Worm (Caenorhabditis elegans): Measurements from ENCODE around the gene laat-1.
A peak's percentile ranks its signal among the peaks of the same experiment; 100 is the strongest.

Gene laat-1

DNA sequence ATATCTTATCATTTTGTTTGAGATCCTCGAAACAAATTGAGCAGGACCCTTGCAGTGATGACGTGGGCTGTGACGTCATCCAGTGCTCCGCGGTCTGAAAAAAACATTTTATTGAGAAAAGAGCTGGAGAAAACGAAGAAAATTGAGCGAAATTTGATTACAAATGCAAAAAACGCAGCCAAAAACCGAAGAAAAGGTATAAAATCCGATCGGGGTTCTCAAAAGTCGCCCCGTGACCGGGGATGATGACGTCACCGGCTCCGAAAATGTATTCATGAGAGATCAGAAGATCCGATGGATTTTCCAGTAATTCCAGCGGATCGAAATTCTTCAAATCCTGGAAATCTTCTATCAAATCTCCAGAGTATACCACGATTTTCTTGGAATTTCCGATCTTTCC, 44.9 kb upstream of the laat-1 start, which contains the start of gene trul-1:
TSS of gene trul-1 (minus strand) at position 101 of the 400 bp plus-strand sequence.
- TF ChIP-seq tbx-8 (GFP tag; optimal IDR thresholded peaks at IDR 0.05) (no peak), zip-8 (tag; optimal IDR thresholded peaks at IDR 0.05) (peak; percentile 85), pha-4 (tag; optimal IDR thresholded peaks at IDR 0.05) (no peak), sptf-1 (tag; optimal IDR thresholded peaks at IDR 0.05) (no peak), ham-2 (GFP tag; optimal IDR thresholded peaks at IDR 0.05) (no peak)

ce11 chrII:278636-279035, 41.0 kb upstream of the laat-1 start, which contains the start of gene B0432.8:
B0432.8 (minus strand) TSS chrII:278736.
- TF ChIP-seq tbx-8 (GFP tag; optimal IDR thresholded peaks at IDR 0.05), result no peak
- no peak for TF ChIP-seq nhr-12 (tag; optimal IDR thresholded peaks at IDR 0.05)
- no peak for TF ChIP-seq nhr-28 (tag; optimal IDR thresholded peaks at IDR 0.05)
- TF ChIP-seq zip-8 (tag; optimal IDR thresholded peaks at IDR 0.05), result peak; percentile 78
- no peak for TF ChIP-seq ceh-43 (GFP tag; optimal IDR thresholded peaks at IDR 0.05)

DNA sequence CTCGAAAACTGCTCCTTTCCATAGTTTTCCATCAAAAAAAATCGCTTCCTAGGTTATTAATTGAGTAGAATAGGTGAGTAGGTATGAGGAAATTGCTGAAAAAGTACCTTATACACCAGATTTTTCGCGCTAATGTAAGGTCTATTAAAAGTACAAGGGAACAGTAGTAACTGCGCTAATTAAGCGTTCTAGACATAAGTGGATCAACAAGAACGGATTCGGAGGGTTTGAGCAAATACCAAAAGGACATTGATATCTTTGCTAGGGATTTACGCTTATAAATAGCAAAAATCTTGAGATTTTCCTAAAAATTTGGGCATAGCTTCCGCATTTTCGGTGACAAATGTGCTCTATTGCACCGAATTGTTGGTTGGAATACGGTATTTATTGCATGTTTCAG, 36.3 kb upstream of the laat-1 start, which contains the start of gene B0432.7:
TSS of gene B0432.7 (minus strand) at position 101 of the 400 bp plus-strand sequence.
- TF ChIP-seq ces-1 (GFP tag; optimal IDR thresholded peaks at IDR 0.05) (no peak), nhr-2 (tag; optimal IDR thresholded peaks at IDR 0.05) (no peak), elt-3 (tag; optimal IDR thresholded peaks at IDR 0.05) (no peak), bed-3 (GFP tag; optimal IDR thresholded peaks at IDR 0.05) (no peak), unc-39 (tag; optimal IDR thresholded peaks at IDR 0.05) (no peak), ceh-43 (GFP tag; optimal IDR thresholded peaks at IDR 0.05) (no peak), ceh-39 (tag; optimal IDR thresholded peaks at IDR 0.05) (no peak), ceh-83 (GFP tag; optimal IDR thresholded peaks at IDR 0.05) (no peak), pha-4 (tag; optimal IDR thresholded peaks at IDR 0.05) (no peak), lsy-2 (tag; optimal IDR thresholded peaks at IDR 0.05) (no peak), drap-1 (GFP tag; optimal IDR thresholded peaks at IDR 0.05) (no peak), mep-1 (tag; optimal IDR thresholded peaks at IDR 0.05) (no peak), nhr-237 (tag; optimal IDR thresholded peaks at IDR 0.05) (no peak), sem-2 (GFP tag; optimal IDR thresholded peaks at IDR 0.05) (no peak), blmp-1 (tag; optimal IDR thresholded peaks at IDR 0.05) (no peak), lin-32 (GFP tag; optimal IDR thresholded peaks at IDR 0.05) (no peak), ztf-11 (tag; optimal IDR thresholded peaks at IDR 0.05) (no peak), hlh-1 (tag; optimal IDR thresholded peaks at IDR 0.05) (no peak), mls-2 (tag; optimal IDR thresholded peaks at IDR 0.05) (no peak), tbx-8 (GFP tag; optimal IDR thresholded peaks at IDR 0.05) (no peak)

DNA sequence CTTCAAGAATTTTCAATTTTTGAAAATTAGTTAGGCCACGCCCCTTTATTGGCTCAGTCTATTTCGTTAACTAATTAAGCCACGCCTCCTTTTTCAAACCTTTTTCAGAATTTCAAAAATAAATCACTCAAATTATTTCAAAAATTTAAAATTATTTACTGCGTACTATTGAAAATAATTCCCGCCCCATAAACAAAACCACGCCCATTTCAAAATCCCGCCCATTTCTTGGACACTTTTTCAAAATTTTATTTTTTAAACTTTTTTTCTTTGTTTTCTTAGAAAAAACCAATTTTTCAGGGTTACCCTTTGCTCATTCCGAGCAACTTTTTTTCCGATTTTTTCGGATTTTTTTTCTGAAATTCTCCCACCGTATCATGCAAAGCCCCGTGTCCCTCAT, 26.4 kb upstream of the laat-1 start, which contains the start of gene B0432.14:
TSS of gene B0432.14 (plus strand) at position 301 of the 400 bp plus-strand sequence.
- TF ChIP-seq snpc-4 (tag; optimal IDR thresholded peaks at IDR 0.05), result no peak
- no peak for TF ChIP-seq zip-8 (tag; optimal IDR thresholded peaks at IDR 0.05)
- no peak for TF ChIP-seq tbx-8 (GFP tag; optimal IDR thresholded peaks at IDR 0.05)
- TF ChIP-seq mab-5 (tag; optimal IDR thresholded peaks at IDR 0.05), result no peak
- no peak for TF ChIP-seq lin-13 (tag; optimal IDR thresholded peaks at IDR 0.05)
- no peak for TF ChIP-seq bed-3 (GFP tag; optimal IDR thresholded peaks at IDR 0.05)
- TF ChIP-seq lsy-2 (tag; optimal IDR thresholded peaks at IDR 0.05), result no peak
- TF ChIP-seq ztf-11 (tag; optimal IDR thresholded peaks at IDR 0.05), result no peak
- no peak for TF ChIP-seq hlh-1 (tag; optimal IDR thresholded peaks at IDR 0.05)
- TF ChIP-seq nhr-2 (tag; optimal IDR thresholded peaks at IDR 0.05), result no peak

DNA sequence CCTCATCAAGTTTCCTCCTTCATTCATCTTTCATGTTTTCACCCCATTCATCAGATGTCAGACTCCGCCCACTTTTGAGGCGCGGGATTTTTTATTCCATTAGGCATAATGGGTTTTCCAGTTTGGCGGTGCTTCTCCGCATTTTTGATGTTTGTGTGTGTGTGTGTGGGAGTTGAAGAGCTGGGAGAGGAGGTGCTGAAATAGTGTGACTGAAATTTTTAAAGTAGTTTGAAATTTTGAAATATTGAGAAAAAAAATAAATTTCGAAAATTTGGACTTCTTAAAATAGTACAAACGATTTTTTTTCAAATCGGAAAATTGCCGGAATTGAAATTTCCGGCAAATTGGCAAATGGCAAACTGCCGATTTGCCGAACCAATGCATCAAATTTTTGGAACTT, 25.9 kb upstream of the laat-1 start, which contains the start of gene scc-2:
TSS of gene scc-2 (minus strand) at position 101 of the 400 bp plus-strand sequence.
- TF ChIP-seq hlh-1 (tag; optimal IDR thresholded peaks at IDR 0.05), result no peak

DNA sequence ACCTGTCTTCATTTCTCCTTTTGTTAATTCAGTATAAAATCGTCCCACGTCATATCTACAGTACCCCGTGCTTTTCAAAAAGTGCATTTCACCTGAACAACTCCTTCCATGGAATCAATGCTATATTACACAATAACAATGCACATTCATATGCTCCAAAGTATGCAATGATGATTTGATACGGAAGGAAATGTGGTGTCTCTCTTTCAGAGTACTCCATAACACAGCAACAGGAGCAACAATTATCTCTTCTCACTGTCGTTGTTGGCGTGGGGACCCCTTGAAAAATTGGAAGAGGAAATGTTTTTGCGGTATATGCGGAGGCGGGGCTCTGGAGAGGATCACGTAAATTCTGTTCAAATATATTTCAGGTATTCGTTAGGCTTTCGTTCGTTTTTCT, 19.9 kb upstream of the laat-1 start, which contains the start of gene cat-2:
TSS of gene cat-2 (plus strand) at position 301 of the 400 bp plus-strand sequence.
- TF ChIP-seq mab-5 (tag; optimal IDR thresholded peaks at IDR 0.05), result no peak
- TF ChIP-seq lsy-2 (tag; optimal IDR thresholded peaks at IDR 0.05), result no peak
- TF ChIP-seq elt-1 (tag; optimal IDR thresholded peaks at IDR 0.05; ENCODE audit: borderline replicate concordance, insufficient read depth), result no peak
- no peak for TF ChIP-seq unc-62 (GFP tag; optimal IDR thresholded peaks at IDR 0.05)
- TF ChIP-seq nhr-76 (tag; optimal IDR thresholded peaks at IDR 0.05), result no peak
- no peak for TF ChIP-seq nhr-2 (tag; optimal IDR thresholded peaks at IDR 0.05)
- TF ChIP-seq lin-32 (GFP tag; optimal IDR thresholded peaks at IDR 0.05), result no peak
- no peak for TF ChIP-seq blmp-1 (tag; optimal IDR thresholded peaks at IDR 0.05)
- TF ChIP-seq ceh-83 (GFP tag; optimal IDR thresholded peaks at IDR 0.05), result no peak
- TF ChIP-seq drap-1 (GFP tag; optimal IDR thresholded peaks at IDR 0.05), result no peak
- no peak for TF ChIP-seq zip-8 (tag; optimal IDR thresholded peaks at IDR 0.05)
- TF ChIP-seq lin-13 (tag; optimal IDR thresholded peaks at IDR 0.05), result no peak
- TF ChIP-seq sptf-1 (tag; optimal IDR thresholded peaks at IDR 0.05), result no peak
- TF ChIP-seq nhr-28 (tag; optimal IDR thresholded peaks at IDR 0.05), result no peak
- no peak for TF ChIP-seq unc-120 (tag; optimal IDR thresholded peaks at IDR 0.05; ENCODE audit: poor library complexity, severe bottlenecking)
- no peak for TF ChIP-seq nhr-12 (tag; optimal IDR thresholded peaks at IDR 0.05)
- no peak for TF ChIP-seq sem-2 (GFP tag; optimal IDR thresholded peaks at IDR 0.05)
